Fruit fly (Drosophila melanogaster) Kc167 (cell line): ENCODE results near the gene CG6790.

Source experiments
- Myc ChIP-seq: fragments of >200 bp; optimal IDR thresholded peaks from 2 replicates; lab custom pipeline; 2017; ENCODE audit warnings: missing external identifiers
- Sin3A ChIP-seq: fragments of >200 bp; optimal IDR thresholded peaks from 2 replicates; lab custom pipeline; 2018; ENCODE audit warnings: missing external identifiers
- h ChIP-seq: fragments of >200 bp; optimal IDR thresholded peaks from 3 replicates; lab custom pipeline; 2018; ENCODE audit warnings: missing external identifiers
- insv ChIP-seq: fragments of >200 bp; optimal IDR thresholded peaks from 3 replicates; lab custom pipeline; 2018; ENCODE audit warnings: missing external identifiers
- psq ChIP-seq: fragments of >200 bp; optimal IDR thresholded peaks from 2 replicates; lab custom pipeline; 2017; ENCODE audit warnings: missing external identifiers
- ttk ChIP-seq: sonication (Bioruptor generic); optimal IDR thresholded peaks from 2 replicates; lab custom pipeline; 2017; ENCODE audit warnings: missing external identifiers

Gene CG6790

DNA sequence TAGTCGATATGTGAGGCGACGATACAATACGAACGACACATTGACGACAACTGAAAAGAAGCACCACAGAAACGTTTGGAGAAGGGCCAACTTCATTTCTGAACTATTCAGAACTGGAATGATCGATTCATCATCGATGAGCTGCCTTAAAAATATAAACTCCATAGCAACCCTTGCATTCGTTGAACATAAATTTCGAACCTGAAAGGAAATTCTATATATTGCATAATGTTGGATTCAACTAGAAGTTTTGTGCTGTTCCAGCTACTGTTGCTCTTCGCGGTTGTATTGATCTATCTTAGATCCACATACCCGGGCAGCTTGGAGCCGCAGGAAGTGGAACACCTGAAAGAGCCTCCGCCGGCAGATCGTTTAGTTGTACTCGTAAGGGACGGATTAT, at the start of gene CG6790, which contains the start of gene CG5342:
CG6790 (minus strand) TSS at position 101 of the 400 bp plus-strand sequence.
CG5342 (plus strand) TSS at position 182 of the 400 bp plus-strand sequence.
- no peak for TF ChIP-seq insv (lab: Kevin White, UChicago)
- no peak for TF ChIP-seq Myc (lab: Kevin White, UChicago)
- TF ChIP-seq h, result no peak
- TF ChIP-seq ttk, result no peak
- TF ChIP-seq Sin3A (lab: Kevin White, UChicago), result no peak
- TF ChIP-seq psq, result no peak

DNA sequence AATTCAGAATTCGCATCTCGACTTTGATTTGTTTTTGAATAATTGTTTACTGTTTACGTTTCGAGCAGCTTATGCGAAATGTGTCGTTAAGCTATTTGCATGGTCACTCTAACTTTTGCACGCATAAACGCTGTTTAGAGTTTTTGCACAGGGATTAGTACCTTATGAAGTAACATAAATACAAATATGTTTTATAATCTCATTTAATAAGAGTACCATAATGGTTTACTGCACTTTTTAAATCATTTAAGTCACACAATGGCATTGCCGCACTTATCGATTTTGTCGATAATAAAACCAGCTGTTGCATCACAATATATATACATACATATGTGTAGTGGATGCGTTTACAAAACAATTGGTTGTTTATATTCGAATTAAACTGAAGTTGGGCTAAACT, 48.0 kb upstream of the CG6790 start, which contains the start of the genes CG6813 and CG18764:
CG6813 (minus strand) TSS at position 68 of the 400 bp plus-strand sequence.
CG18764 (plus strand) TSS at position 319 of the 400 bp plus-strand sequence.
- TF ChIP-seq Myc (lab: Kevin White, UChicago), result no peak
- no peak for TF ChIP-seq Sin3A (lab: Kevin White, UChicago)
- no peak for TF ChIP-seq psq
- TF ChIP-seq insv (lab: Kevin White, UChicago), result no peak
- no peak for TF ChIP-seq ttk
- TF ChIP-seq h, result no peak

DNA sequence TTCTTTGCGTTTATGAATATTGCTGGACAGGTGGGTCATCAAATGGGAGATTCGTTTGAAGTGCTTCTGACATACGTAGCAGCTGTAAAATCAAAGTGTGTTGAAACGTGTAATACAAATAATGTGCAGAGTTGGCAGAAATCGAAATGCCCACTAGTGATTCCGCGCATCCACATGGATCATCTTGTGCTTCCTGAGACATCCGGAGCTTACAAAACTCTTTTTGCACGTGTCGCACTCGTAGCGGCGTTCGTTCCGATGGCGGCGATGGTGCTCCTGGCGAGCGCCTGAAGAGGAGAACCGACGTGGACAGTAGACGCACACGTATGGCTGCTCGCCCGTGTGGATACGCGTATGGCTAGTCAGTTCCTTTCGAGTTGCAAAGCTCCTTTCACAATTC, 47.0 kb upstream of the CG6790 start, which contains the start of gene Zaf1:
Zaf1 (minus strand) TSS at position 101 of the 400 bp plus-strand sequence.
- TF ChIP-seq Sin3A (lab: Kevin White, UChicago) (no peak), insv (lab: Kevin White, UChicago) (no peak), ttk (no peak), psq (no peak), Myc (lab: Kevin White, UChicago) (no peak), h (no peak)

- TF ChIP-seq insv (lab: Kevin White, UChicago) (no peak), psq (no peak), Sin3A (lab: Kevin White, UChicago) (no peak), h (no peak), ttk (no peak), Myc (lab: Kevin White, UChicago) (no peak)
Measured at dm6 chr3R:11623025-11623424, 44.5 kb upstream of the CG6790 start, which contains the start of gene CG14711. CG14711 (plus strand) TSS chr3R:11623339.

dm6 chr3R:11619709-11620409, 41.3 kb upstream of the CG6790 start, which contains the start of the genes Jupiter and CG14710:
Jupiter (minus strand) TSS chr3R:11619906.
CG14710 (plus strand) TSS chr3R:11620090.
- TF ChIP-seq ttk (no peak), h (no peak), psq (no peak), Myc (lab: Kevin White, UChicago) (no peak), Sin3A (lab: Kevin White, UChicago) (no peak), insv (lab: Kevin White, UChicago) (no peak)

dm6 chr3R:11618879-11619278, 40.3 kb upstream of the CG6790 start:
- TF ChIP-seq Sin3A (lab: Kevin White, UChicago) (no peak), insv (lab: Kevin White, UChicago) (no peak), Myc (lab: Kevin White, UChicago) (no peak), psq (no peak), ttk (no peak), h (no peak)

- TF ChIP-seq Myc (lab: Kevin White, UChicago) (no peak), ttk (no peak), h (no peak), psq (no peak), insv (lab: Kevin White, UChicago) (no peak), Sin3A (lab: Kevin White, UChicago) (no peak)
Measured at dm6 chr3R:11617849-11618248, 39.3 kb upstream of the CG6790 start.

- TF ChIP-seq ttk (no peak), psq (no peak), h (no peak), Sin3A (lab: Kevin White, UChicago) (no peak), insv (lab: Kevin White, UChicago) (no peak), Myc (lab: Kevin White, UChicago) (no peak)
Measured at dm6 chr3R:11617363-11617762, 38.8 kb upstream of the CG6790 start.

DNA sequence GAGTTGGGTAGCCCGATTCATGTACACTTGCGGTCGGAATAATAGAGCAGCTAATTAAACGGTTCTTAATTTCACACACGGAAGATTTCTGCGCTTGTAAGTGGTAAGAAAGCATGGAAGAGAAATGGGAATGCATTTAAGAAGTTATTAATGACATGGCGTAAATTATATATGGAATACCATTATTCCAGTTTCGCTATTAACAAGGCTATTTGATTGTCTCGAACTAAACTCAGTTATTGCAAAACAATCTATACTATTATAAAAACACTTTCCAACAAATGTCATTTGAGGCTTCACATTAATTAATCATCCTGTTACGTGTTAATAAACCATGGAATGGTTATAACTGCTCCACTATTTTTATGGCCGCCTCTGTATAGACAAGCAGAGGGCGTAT, 37.7 kb upstream of the CG6790 start:
- TF ChIP-seq Sin3A (lab: Kevin White, UChicago) (no peak), insv (lab: Kevin White, UChicago) (no peak), h (no peak), psq (no peak), ttk (no peak), Myc (lab: Kevin White, UChicago) (no peak)

DNA sequence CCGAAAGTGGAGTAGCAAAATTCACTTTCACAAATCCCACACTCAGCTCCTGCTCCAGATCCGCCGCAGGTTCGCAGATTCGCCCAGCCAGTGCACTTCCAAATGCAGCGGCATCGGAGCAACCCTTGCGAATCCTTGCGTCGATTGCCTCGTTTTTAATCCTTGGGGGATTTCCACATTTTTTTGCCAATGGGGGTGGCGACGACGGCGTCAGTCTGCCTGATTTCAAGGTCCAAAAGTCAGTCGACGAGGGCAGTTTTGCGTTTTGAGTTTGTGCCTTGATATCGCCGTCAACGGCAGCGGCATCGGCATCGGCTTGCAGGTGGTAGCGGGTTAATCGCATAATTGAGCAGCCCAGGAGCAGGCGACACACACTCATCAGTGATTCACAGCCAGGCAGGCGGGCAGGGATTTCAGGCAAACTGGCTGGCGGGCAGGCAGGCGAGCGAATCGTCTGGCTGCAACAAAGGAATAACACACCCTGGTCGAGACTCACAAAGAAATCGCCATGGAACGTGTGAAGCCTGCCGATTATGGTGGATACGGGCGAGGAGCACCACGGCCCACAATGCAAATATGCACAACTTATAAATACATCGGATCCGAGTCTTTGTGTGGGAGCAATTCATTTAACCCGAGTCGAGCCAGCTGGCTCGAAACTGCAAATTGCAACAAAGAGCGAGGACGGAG, 37.0 kb upstream of the CG6790 start:
- no peak for TF ChIP-seq psq
- no peak for TF ChIP-seq ttk
- TF ChIP-seq insv (lab: Kevin White, UChicago), result no peak
- no peak for TF ChIP-seq h
- TF ChIP-seq Myc (lab: Kevin White, UChicago), result no peak
- no peak for TF ChIP-seq Sin3A (lab: Kevin White, UChicago)

DNA sequence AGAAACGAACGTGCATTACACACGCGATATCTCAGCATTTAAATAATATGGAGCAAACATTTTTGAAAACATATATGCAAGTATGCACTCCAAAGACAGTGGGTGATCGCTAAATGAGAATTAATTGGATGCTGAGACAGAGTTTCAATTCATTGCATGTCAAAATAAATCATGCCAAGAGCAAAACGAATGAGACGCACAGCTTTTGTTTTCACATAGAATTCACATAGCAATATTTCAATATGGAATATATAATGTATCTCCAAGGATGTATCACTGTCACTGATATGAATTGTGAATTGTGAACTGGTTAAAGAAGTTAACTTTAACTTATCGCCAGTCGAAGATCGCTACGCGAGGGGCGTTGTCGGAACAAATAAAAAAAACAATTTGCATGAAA, 36.0 kb upstream of the CG6790 start:
- TF ChIP-seq insv (lab: Kevin White, UChicago), result no peak
- no peak for TF ChIP-seq Myc (lab: Kevin White, UChicago)
- TF ChIP-seq ttk, result no peak
- TF ChIP-seq psq, result no peak
- TF ChIP-seq Sin3A (lab: Kevin White, UChicago), result no peak
- TF ChIP-seq h, result no peak

- TF ChIP-seq psq, result no peak
- no peak for TF ChIP-seq h
- TF ChIP-seq ttk, result no peak
- TF ChIP-seq Sin3A (lab: Kevin White, UChicago), result no peak
- no peak for TF ChIP-seq insv (lab: Kevin White, UChicago)
- TF ChIP-seq Myc (lab: Kevin White, UChicago), result no peak
Measured at dm6 chr3R:11614107-11614506, 35.6 kb upstream of the CG6790 start.
